Fruit fly (Drosophila melanogaster): ENCODE measurements around the gene Pdp1.
A peak's percentile ranks its signal among the peaks of the same experiment; 100 is the strongest.

Gene Pdp1

dm6 chr3L:7866558-7866957 lies 611 bp downstream of the Pdp1 start (continued):
- TF ChIP-seq Aef1 (GFP tag; IDR thresholded peaks at IDR 0.05) (no peak), CG15073 (GFP tag; optimal IDR thresholded peaks at IDR 0.05) (no peak), Bdp1 (GFP tag; optimal IDR thresholded peaks at IDR 0.05) (no peak), nerfin-2 (GFP tag; IDR thresholded peaks at IDR 0.05; ENCODE audit: partially characterized antibody) (no peak), nau (GFP tag; optimal IDR thresholded peaks at IDR 0.05) (no peak), trh (GFP tag; optimal IDR thresholded peaks at IDR 0.05) (no peak), slbo (GFP tag; IDR thresholded peaks at IDR 0.05) (peak; percentile 66), CG7987 (GFP tag; optimal IDR thresholded peaks at IDR 0.05) (no peak), eve (GFP tag; optimal IDR thresholded peaks at IDR 0.05) (peak in 1 of 2 experiments; percentile 77), gsb-n (tag; optimal IDR thresholded peaks at IDR 0.05) (no peak), cwo (GFP tag; optimal IDR thresholded peaks at IDR 0.05) (no peak), CG17829 (tag; optimal IDR thresholded peaks at IDR 0.05) (no peak), scrt (GFP tag; optimal IDR thresholded peaks at IDR 0.05) (peak; percentile 41), Jarid2 (GFP tag; optimal IDR thresholded peaks at IDR 0.05) (no peak), her (GFP tag; optimal IDR thresholded peaks at IDR 0.05) (no peak), CG4404 (GFP tag; IDR thresholded peaks at IDR 0.05) (peak; percentile 25; the same call in 1 of the 2 replicates), CG5953 (GFP tag; IDR thresholded peaks at IDR 0.05) (no peak), bigmax (GFP tag; optimal IDR thresholded peaks at IDR 0.05) (no peak), HLH54F (GFP tag; optimal IDR thresholded peaks at IDR 0.05) (no peak), PHDP (tag; optimal IDR thresholded peaks at IDR 0.05) (peak; percentile 25), kah (GFP tag; optimal IDR thresholded peaks at IDR 0.05) (no peak), Lpt (GFP tag; optimal IDR thresholded peaks at IDR 0.05) (no peak), lov (optimal IDR thresholded peaks at IDR 0.05) (no peak), lov (GFP tag; IDR thresholded peaks at IDR 0.05) (no peak), NK7.1 (GFP tag; optimal IDR thresholded peaks at IDR 0.05) (no peak), CG16863 (GFP tag; optimal IDR thresholded peaks at IDR 0.05) (no peak), peb (GFP tag; IDR thresholded peaks at IDR 0.05) (no peak), cg (GFP tag; optimal IDR thresholded peaks at IDR 0.05) (no peak), Hr39 (optimal IDR thresholded peaks at IDR 0.05) (no peak), CG1529 (GFP tag; optimal IDR thresholded peaks at IDR 0.05) (no peak), NC2β (GFP tag; optimal IDR thresholded peaks at IDR 0.05) (no peak), Gsc (GFP tag; IDR thresholded peaks at IDR 0.05) (no peak), emc (GFP tag; optimal IDR thresholded peaks at IDR 0.05) (no peak), mirr (GFP tag; optimal IDR thresholded peaks at IDR 0.05) (no peak), CG2712 (tag; optimal IDR thresholded peaks at IDR 0.05) (peak; percentile 11), chif (GFP tag; optimal IDR thresholded peaks at IDR 0.05) (no peak), CG8359 (GFP tag; optimal IDR thresholded peaks at IDR 0.05; ENCODE audit: borderline replicate concordance) (no peak), CG30431 (GFP tag; optimal IDR thresholded peaks at IDR 0.05) (no peak), h (optimal IDR thresholded peaks at IDR 0.05) (no peak), cato (GFP tag; optimal IDR thresholded peaks at IDR 0.05; ENCODE audit: borderline replicate concordance) (no peak), CG31388 (GFP tag; optimal IDR thresholded peaks at IDR 0.05) (no peak), org-1 (GFP tag; optimal IDR thresholded peaks at IDR 0.05) (no peak), ems (GFP tag; optimal IDR thresholded peaks at IDR 0.05) (no peak), gsb (GFP tag; IDR thresholded peaks at IDR 0.05) (no peak; the same call in 1 of the 2 replicates), CG8478 (optimal IDR thresholded peaks at IDR 0.05) (no peak), br (optimal IDR thresholded peaks at IDR 0.05) (no peak), tna (GFP tag; IDR thresholded peaks at IDR 0.05; ENCODE audit: partially characterized antibody) (no peak), MBD-R2 (GFP tag; IDR thresholded peaks at IDR 0.05) (peak; percentile 30; the same call in 1 of the 2 replicates), ara (GFP tag; IDR thresholded peaks at IDR 0.05) (no peak), shn (GFP tag; optimal IDR thresholded peaks at IDR 0.05) (no peak), ham (GFP tag; IDR thresholded peaks at IDR 0.05) (no peak), maf-S (GFP tag; optimal IDR thresholded peaks at IDR 0.05) (no peak), disco-r (GFP tag; optimal IDR thresholded peaks at IDR 0.05) (no peak), CG1024 (GFP tag; IDR thresholded peaks at IDR 0.05) (no peak), vvl (GFP tag; IDR thresholded peaks at IDR 0.05) (peak; percentile 24; the same call in 1 of the 2 replicates)
